Worm (Caenorhabditis elegans) whole organism, L4 larva: ENCODE measurements around the gene F48E3.6.
A peak's percentile ranks its signal among the peaks of the same experiment; 100 is the strongest.

Experiments used
- F10B5.3 ChIP-seq: sonication (generic microtip); optimal IDR thresholded peaks from 2 replicates; lab custom pipeline; 2016; ENCODE audit warnings: mild to moderate bottlenecking, missing genetic modification characterization, missing compliant biosample characterization
- F37D6.2 ChIP-seq: sonication (generic microtip); optimal IDR thresholded peaks from 2 replicates; lab custom pipeline; 2016; ENCODE audit warnings: mild to moderate bottlenecking, missing genetic modification characterization, missing compliant biosample characterization
- Y48G9A.11 ChIP-seq: fragments of 200-800 bp; sonication (Bioruptor generic); IDR thresholded peaks from 2 replicates; pipeline ENCODE4 v1.3.6; 2022; ENCODE audit warnings: missing genetic modification reagents, missing genetic modification characterization, missing compliant biosample characterization
- aly-2 ChIP-seq: sonication (generic microtip); optimal IDR thresholded peaks from 2 replicates; lab custom pipeline; 2018; ENCODE audit warnings: missing biosample characterization, missing genetic modification characterization
- ama-1 ChIP-seq: fragments of 150-350 bp; optimal IDR thresholded peaks from 2 replicates; lab custom pipeline; 2014; ENCODE audit warnings: inconsistent platforms, mixed read lengths
- arid-1 ChIP-seq: fragments of 200-800 bp; sonication (Bioruptor generic); conservative IDR thresholded peaks from 2 replicates; pipeline ENCODE4 v1.3.6; 2022; ENCODE audit warnings: missing genetic modification reagents, missing genetic modification characterization, missing compliant biosample characterization
- ceh-20 ChIP-seq: fragments of 200-800 bp; sonication (Bioruptor generic); IDR thresholded peaks from 2 replicates; pipeline ENCODE4 v1.3.6; 2022; ENCODE audit warnings: missing genetic modification reagents, missing genetic modification characterization, missing compliant biosample characterization
- ceh-28 ChIP-seq: fragments of 150-350 bp; optimal IDR thresholded peaks from 2 replicates; lab custom pipeline; 2014; ENCODE audit warnings: missing biosample characterization, missing genetic modification reagents, missing genetic modification characterization
- ceh-32 ChIP-seq: sonication (generic microtip); optimal IDR thresholded peaks from 2 replicates; lab custom pipeline; 2016; ENCODE audit warnings: mild to moderate bottlenecking, missing genetic modification characterization, missing compliant biosample characterization; ENCODE audit not compliant: poor library complexity
- ceh-82 ChIP-seq: sonication (generic microtip); optimal IDR thresholded peaks from 2 replicates; lab custom pipeline; 2017; ENCODE audit warnings: missing biosample characterization, missing genetic modification characterization
- cey-2 ChIP-seq: sonication (generic microtip); optimal IDR thresholded peaks from 3 replicates; lab custom pipeline; 2017; ENCODE audit warnings: missing genetic modification characterization, mild to moderate bottlenecking, missing compliant biosample characterization, antibody characterized with exemption, borderline replicate concordance; ENCODE audit not compliant: insufficient read depth
- ctbp-1 ChIP-seq: fragments of 200-800 bp; sonication (Bioruptor generic); IDR thresholded peaks from 2 replicates; pipeline ENCODE4 v1.3.6; 2022; ENCODE audit warnings: missing genetic modification reagents, missing genetic modification characterization, missing compliant biosample characterization
- daf-8 ChIP-seq: fragments of 200-800 bp; sonication (Bioruptor generic); IDR thresholded peaks from 2 replicates; pipeline ENCODE4 v1.3.6; 2022; ENCODE audit warnings: missing genetic modification characterization, missing compliant biosample characterization
- dpl-1 ChIP-seq: fragments of 150-350 bp; optimal IDR thresholded peaks from 2 replicates; lab custom pipeline; 2014; ENCODE audit warnings: missing biosample characterization, missing genetic modification reagents, missing genetic modification characterization
- duxl-1 ChIP-seq: sonication (generic microtip); optimal IDR thresholded peaks from 2 replicates; lab custom pipeline; 2016; ENCODE audit warnings: mild to moderate bottlenecking, missing genetic modification characterization, moderate library complexity, missing compliant biosample characterization; ENCODE audit not compliant: poor library complexity
- dve-1 ChIP-seq: sonication (generic microtip); optimal IDR thresholded peaks from 2 replicates; lab custom pipeline; 2017; ENCODE audit warnings: antibody characterized with exemption, mild to moderate bottlenecking, missing genetic modification characterization, missing compliant biosample characterization; ENCODE audit not compliant: insufficient read depth
- fkh-10 ChIP-seq: fragments of 150-350 bp; optimal IDR thresholded peaks from 2 replicates; lab custom pipeline; 2014; ENCODE audit warnings: missing biosample characterization, missing genetic modification reagents, missing genetic modification characterization
- gei-8 ChIP-seq: fragments of 200-800 bp; sonication (Bioruptor generic); optimal IDR thresholded peaks from 2 replicates; lab custom pipeline; 2018; ENCODE audit warnings: mild to moderate bottlenecking, missing genetic modification characterization, missing compliant biosample characterization
- hlh-11 ChIP-seq: fragments of 200-800 bp; sonication (Bioruptor generic); optimal IDR thresholded peaks from 2 replicates; lab custom pipeline; 2018; ENCODE audit warnings: mild to moderate bottlenecking, missing genetic modification characterization, missing compliant biosample characterization
- hmg-1.1 ChIP-seq: fragments of 200-800 bp; sonication (Bioruptor generic); IDR thresholded peaks from 2 replicates; pipeline ENCODE4 v1.3.6; 2022; ENCODE audit warnings: missing genetic modification reagents, missing genetic modification characterization, missing compliant biosample characterization
- lim-7 ChIP-seq: fragments of 200-800 bp; sonication (Bioruptor generic); IDR thresholded peaks from 2 replicates; pipeline ENCODE4 v1.3.6; 2022; ENCODE audit warnings: missing genetic modification characterization, missing compliant biosample characterization
- lin-1 ChIP-seq: fragments of 200-800 bp; sonication (Bioruptor generic); IDR thresholded peaks from 2 replicates; pipeline ENCODE4 v1.3.6; 2022; ENCODE audit warnings: missing genetic modification reagents, missing genetic modification characterization, missing compliant biosample characterization
- lin-13 ChIP-seq: fragments of 150-350 bp; optimal IDR thresholded peaks from 2 replicates; lab custom pipeline; 2014; ENCODE audit warnings: missing biosample characterization, missing genetic modification reagents, missing genetic modification characterization
- lin-15B ChIP-seq: fragments of 150-350 bp; sonication (generic microtip); optimal IDR thresholded peaks from 3 replicates; lab custom pipeline; 2014; ENCODE audit warnings: missing biosample characterization, missing genetic modification characterization
- lin-29 ChIP-seq: fragments of 200-800 bp; sonication (Bioruptor generic); IDR thresholded peaks from 2 replicates; pipeline ENCODE4 v1.3.6; 2022; ENCODE audit warnings: missing genetic modification reagents, missing genetic modification characterization, missing compliant biosample characterization
- lsy-2 ChIP-seq, 2 experiments: fragments of 150-350 bp in 1 of 2; sonication (generic microtip) in 1 of 2; optimal IDR thresholded peaks; 2 replicates each; lab custom pipeline; 2014 to 2017; ENCODE audit warnings: missing biosample characterization in 2 of 2, missing genetic modification characterization in 2 of 2
- mdl-1 ChIP-seq, 2 experiments: fragments of 150-350 bp in 1 of 2; sonication (generic microtip) in 1 of 2; optimal IDR thresholded peaks; 2 replicates each; lab custom pipeline; 2014 to 2017; ENCODE audit warnings: missing biosample characterization in 2 of 2, missing genetic modification characterization in 2 of 2
- mes-2 ChIP-seq: sonication (generic microtip); optimal IDR thresholded peaks from 2 replicates; lab custom pipeline; 2016; ENCODE audit warnings: missing genotype, mild to moderate bottlenecking, missing genetic modification characterization, missing compliant biosample characterization; ENCODE audit not compliant: poor library complexity, severe bottlenecking
- mxl-3 ChIP-seq: fragments of 200-800 bp; sonication (Bioruptor generic); optimal IDR thresholded peaks from 2 replicates; lab custom pipeline; 2018; ENCODE audit warnings: mild to moderate bottlenecking, missing genetic modification characterization, missing compliant biosample characterization
- nhr-102 ChIP-seq: sonication (generic microtip); optimal IDR thresholded peaks from 2 replicates; lab custom pipeline; 2016; ENCODE audit warnings: mild to moderate bottlenecking, missing genetic modification characterization, moderate library complexity, missing compliant biosample characterization
- nhr-237 ChIP-seq: sonication (generic microtip); optimal IDR thresholded peaks from 2 replicates; lab custom pipeline; 2017; ENCODE audit warnings: missing biosample characterization, missing genetic modification characterization
- nhr-28 ChIP-seq: fragments of 150-350 bp; optimal IDR thresholded peaks from 2 replicates; lab custom pipeline; 2014; ENCODE audit warnings: missing biosample characterization, missing genetic modification characterization
- nhr-41 ChIP-seq: fragments of 200-800 bp; sonication (Bioruptor generic); IDR thresholded peaks from 2 replicates; pipeline ENCODE4 v1.3.6; 2022; ENCODE audit warnings: missing genetic modification reagents, missing genetic modification characterization, missing compliant biosample characterization
- nhr-6 ChIP-seq: fragments of 150-350 bp; optimal IDR thresholded peaks from 2 replicates; lab custom pipeline; 2014; ENCODE audit warnings: missing biosample characterization, missing genetic modification characterization
- nhr-76 ChIP-seq: fragments of 150-350 bp; optimal IDR thresholded peaks from 2 replicates; lab custom pipeline; 2014; ENCODE audit warnings: missing biosample characterization, missing genetic modification characterization
- nhr-77 ChIP-seq: fragments of 150-350 bp; optimal IDR thresholded peaks from 2 replicates; lab custom pipeline; 2014; ENCODE audit warnings: missing biosample characterization, missing genetic modification characterization
- rbr-2 ChIP-seq: sonication (generic microtip); optimal IDR thresholded peaks from 2 replicates; lab custom pipeline; 2016; ENCODE audit warnings: missing genotype, missing genetic modification characterization, missing compliant biosample characterization
- saeg-2 ChIP-seq: fragments of 200-800 bp; sonication (Bioruptor generic); IDR thresholded peaks from 2 replicates; pipeline ENCODE4 v1.3.6; 2022; ENCODE audit warnings: missing genetic modification reagents, missing genetic modification characterization, missing compliant biosample characterization
- sdz-12 ChIP-seq: fragments of 200-800 bp; sonication (Bioruptor generic); optimal IDR thresholded peaks from 2 replicates; lab custom pipeline; 2018; ENCODE audit warnings: mild to moderate bottlenecking, missing genetic modification characterization, missing compliant biosample characterization
- set-16 ChIP-seq: fragments of 200-800 bp; sonication (Bioruptor generic); IDR thresholded peaks from 2 replicates; pipeline ENCODE4 v1.3.6; 2022; ENCODE audit warnings: missing genetic modification reagents, missing genetic modification characterization, missing compliant biosample characterization
- skn-1 ChIP-seq: fragments of 150-350 bp; optimal IDR thresholded peaks from 2 replicates; lab custom pipeline; 2014; ENCODE audit warnings: missing biosample characterization, missing genetic modification characterization
- tag-97 ChIP-seq: fragments of 200-800 bp; sonication (Bioruptor generic); IDR thresholded peaks from 2 replicates; pipeline ENCODE4 v1.3.6; 2022; ENCODE audit warnings: missing genetic modification characterization, missing compliant biosample characterization
- unc-39 ChIP-seq: sonication (generic microtip); optimal IDR thresholded peaks from 2 replicates; lab custom pipeline; 2017; ENCODE audit warnings: missing biosample characterization, missing genetic modification characterization
- unc-62 ChIP-seq, 3 experiments: fragments of 150-350 bp in 1 of 3; sonication (generic microtip); optimal IDR thresholded peaks in 2 of 3; peaks in 1 of 3; 1 replicate in 1 of 3; 2 replicates in 2 of 3; lab custom pipeline; 2014 to 2017; ENCODE audit warnings: missing biosample characterization in 3 of 3, missing genetic modification characterization in 3 of 3, missing genetic modification reagents in 3 of 3, missing genotype in 1 of 3
- vab-7 ChIP-seq: fragments of 200-800 bp; sonication (Bioruptor generic); IDR thresholded peaks from 2 replicates; pipeline ENCODE4 v1.3.6; 2022; ENCODE audit warnings: missing genetic modification reagents, missing genetic modification characterization, missing compliant biosample characterization
- zag-1 ChIP-seq: fragments of 150-350 bp; optimal IDR thresholded peaks from 2 replicates; lab custom pipeline; 2014; ENCODE audit warnings: missing biosample characterization, missing genetic modification characterization
- zip-2 ChIP-seq: fragments of 150-350 bp; optimal IDR thresholded peaks from 2 replicates; lab custom pipeline; 2014; ENCODE audit warnings: missing biosample characterization, missing genetic modification characterization
- ztf-11 ChIP-seq: fragments of 150-350 bp; optimal IDR thresholded peaks from 2 replicates; lab custom pipeline; 2014; ENCODE audit warnings: missing biosample characterization, missing genetic modification characterization
- ztf-7 ChIP-seq: fragments of 150-350 bp; optimal IDR thresholded peaks from 2 replicates; lab custom pipeline; 2014; ENCODE audit warnings: missing biosample characterization, missing genetic modification characterization

Gene F48E3.6

ce11 chrX:7506533-7506932 is 3.8 kb upstream of the F48E3.6 start, which contains the start of gene lgc-11:
Gene lgc-11, minus strand, starts transcription at chrX:7506633.
- no peak for TF ChIP-seq set-16
- no peak for TF ChIP-seq nhr-77 (tag; lab: Kevin White, UChicago)
- TF ChIP-seq ztf-7 (tag; lab: Kevin White, UChicago): no peak
- no peak for TF ChIP-seq dpl-1 (GFP tag; lab: Kevin White, UChicago)
- no peak for TF ChIP-seq ztf-11 (tag; lab: Kevin White, UChicago)
- no peak for TF ChIP-seq lin-1 (GFP tag; lab: Robert Waterston, UW)
- no peak for TF ChIP-seq zag-1 (tag; lab: Kevin White, UChicago)
- TF ChIP-seq hmg-1.1 (GFP tag; lab: Robert Waterston, UW): no peak
- no peak for TF ChIP-seq nhr-28 (tag; lab: Kevin White, UChicago)
- TF ChIP-seq ceh-82: no peak
- no peak for TF ChIP-seq nhr-102 (tag; lab: Kevin White, UChicago)
- no peak for TF ChIP-seq tag-97 (GFP tag; lab: Robert Waterston, UW)
- TF ChIP-seq unc-62 (GFP tag; optimal IDR thresholded peaks at IDR 0.05 in 1 of 2; lab: Kevin White, UChicago): no peak
- TF ChIP-seq unc-62 (tag; optimal IDR thresholded peaks at IDR 0.05; lab: Kevin White, UChicago): no peak
- TF ChIP-seq lim-7 (GFP tag; lab: Robert Waterston, UW): no peak
- TF ChIP-seq nhr-237 (tag; lab: Kevin White, UChicago): no peak
- TF ChIP-seq lin-13: no peak
- TF ChIP-seq lin-29: no peak
- no peak for TF ChIP-seq F37D6.2 (tag; lab: Kevin White, UChicago)
- no peak for TF ChIP-seq mdl-1 (tag; optimal IDR thresholded peaks at IDR 0.05; lab: Kevin White, UChicago)
- no peak for TF ChIP-seq duxl-1 (tag; lab: Kevin White, UChicago)

DNA sequence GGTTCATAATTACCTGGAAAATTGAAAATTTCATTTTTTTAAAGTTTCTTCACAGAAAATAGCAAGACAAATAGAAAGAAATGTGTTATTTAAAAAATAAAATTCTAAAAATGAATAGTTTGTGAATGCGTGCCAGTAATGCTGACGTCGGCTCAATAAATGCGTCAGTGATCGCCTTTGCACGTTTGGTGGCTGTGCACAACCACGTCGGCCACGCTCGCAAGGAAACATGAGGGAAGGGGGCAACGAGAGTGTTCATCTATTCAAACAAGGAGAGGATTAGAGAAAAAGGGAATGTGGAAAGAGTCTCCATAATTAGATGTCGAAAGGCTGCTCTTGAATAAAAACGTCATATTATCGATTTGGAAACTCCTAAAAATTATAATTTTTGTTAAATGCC is 1.7 kb downstream of the F48E3.6 start, which contains the start of gene uggt-1:
uggt-1 (minus strand) TSS at position 13 of the 400 bp plus-strand sequence.
- TF ChIP-seq Y48G9A.11 (GFP tag; lab: Robert Waterston, UW) (no peak), tag-97 (GFP tag; lab: Robert Waterston, UW) (no peak), nhr-77 (tag; lab: Kevin White, UChicago) (peak; percentile 92), F37D6.2 (tag; lab: Kevin White, UChicago) (peak; percentile 90), dpl-1 (GFP tag; lab: Kevin White, UChicago) (peak; percentile 83), lsy-2 (tag; optimal IDR thresholded peaks at IDR 0.05; lab: Kevin White, UChicago) (peak in 1 of 2 experiments; percentile 55), saeg-2 (GFP tag; lab: Robert Waterston, UW) (no peak), unc-62 (GFP tag; optimal IDR thresholded peaks at IDR 0.05 in 1 of 2; lab: Kevin White, UChicago) (peak in 1 of 2 experiments; percentile 98), unc-62 (tag; optimal IDR thresholded peaks at IDR 0.05; lab: Kevin White, UChicago) (no peak), nhr-6 (tag; lab: Kevin White, UChicago) (peak; percentile 94), mxl-3 (GFP tag; lab: Kevin White, UChicago) (peak; percentile 95), nhr-41 (no peak), nhr-76 (tag; lab: Kevin White, UChicago) (no peak), unc-39 (tag; lab: Kevin White, UChicago) (no peak), zip-2 (tag; lab: Kevin White, UChicago) (peak; percentile 43), gei-8 (no peak), hlh-11 (tag; lab: Kevin White, UChicago) (peak; percentile 93), ztf-11 (tag; lab: Kevin White, UChicago) (no peak), daf-8 (GFP tag; lab: Robert Waterston, UW) (no peak), arid-1 (GFP tag; lab: Robert Waterston, UW) (peak; percentile 79), dve-1 (tag; lab: Kevin White, UChicago) (peak; percentile 99), F10B5.3 (peak; percentile 46), aly-2 (tag; lab: Kevin White, UChicago) (no peak), ceh-82 (no peak), ceh-20 (peak; percentile 85), skn-1 (tag; lab: Kevin White, UChicago) (no peak), lim-7 (GFP tag; lab: Robert Waterston, UW) (no peak), sdz-12 (GFP tag; lab: Kevin White, UChicago) (no peak), vab-7 (GFP tag; lab: Robert Waterston, UW) (peak; percentile 72), cey-2 (no peak), ceh-28 (peak; percentile 43), ceh-32 (tag; lab: Kevin White, UChicago) (peak; percentile 69), ama-1 (lab: Kevin White, UChicago) (no peak), mes-2 (peak; percentile 93), rbr-2 (tag; lab: Kevin White, UChicago) (peak; percentile 96), lin-15B (tag; lab: Kevin White, UChicago) (no peak), fkh-10 (peak; percentile 91), ctbp-1 (GFP tag; lab: Robert Waterston, UW) (peak; percentile 78)
